Fruit fly (Drosophila melanogaster) whole organism, embryonic: ENCODE measurements around the gene Cyt-c-d.

ENCODE experiments used
- Asciz ChIP-seq: fragments of 200-800 bp; sonication (Bioruptor generic); optimal IDR thresholded peaks from 2 replicates; lab custom pipeline; 2017; ENCODE audit warnings: missing biosample characterization, mild to moderate bottlenecking, missing genetic modification characterization, missing genetic modification reagents
- Bteb2 ChIP-seq: fragments of 200-800 bp; sonication (Bioruptor generic); optimal IDR thresholded peaks from 2 replicates; lab custom pipeline; 2016; ENCODE audit warnings: missing biosample characterization, missing genetic modification characterization
- CG10543 ChIP-seq: fragments of 200-800 bp; sonication (Bioruptor generic); optimal IDR thresholded peaks from 3 replicates; lab custom pipeline; 2017; ENCODE audit warnings: missing biosample characterization, mild to moderate bottlenecking, missing genetic modification characterization, moderate library complexity
- CG12299 ChIP-seq: fragments of 200-800 bp; sonication (Bioruptor generic); optimal IDR thresholded peaks from 2 replicates; lab custom pipeline; 2018; ENCODE audit warnings: missing biosample characterization, mild to moderate bottlenecking, missing genetic modification characterization
- CG13775 ChIP-seq: fragments of 200-800 bp; sonication (Bioruptor generic); optimal IDR thresholded peaks from 3 replicates; lab custom pipeline; 2017; ENCODE audit warnings: missing biosample characterization, mild to moderate bottlenecking, missing genetic modification characterization
- CG15269 ChIP-seq: fragments of 200-800 bp; sonication (Bioruptor generic); optimal IDR thresholded peaks from 2 replicates; lab custom pipeline; 2018; ENCODE audit warnings: missing biosample characterization, mild to moderate bottlenecking, missing genetic modification characterization, moderate library complexity
- CG1602 ChIP-seq: fragments of 200-800 bp; sonication (Bioruptor generic); optimal IDR thresholded peaks from 3 replicates; lab custom pipeline; 2016; ENCODE audit warnings: missing biosample characterization, missing genetic modification characterization
- CG17385 ChIP-seq: fragments of 200-800 bp; sonication (Bioruptor generic); optimal IDR thresholded peaks from 3 replicates; lab custom pipeline; 2018; ENCODE audit warnings: missing biosample characterization, mild to moderate bottlenecking, missing genetic modification characterization
- CG34224 ChIP-seq: fragments of 200-800 bp; sonication (Bioruptor generic); IDR thresholded peaks from 3 replicates; pipeline ENCODE4 v1.3.6; 2022; ENCODE audit warnings: missing biosample characterization, missing genetic modification characterization; ENCODE audit not compliant: partially characterized antibody
- CG3995 ChIP-seq: fragments of 200-800 bp; sonication (Bioruptor generic); optimal IDR thresholded peaks from 3 replicates; lab custom pipeline; 2016; ENCODE audit warnings: missing biosample characterization, missing genetic modification characterization
- CG4328 ChIP-seq: fragments of 200-800 bp; sonication (Bioruptor generic); optimal IDR thresholded peaks from 3 replicates; lab custom pipeline; 2017; ENCODE audit warnings: missing biosample characterization, missing genetic modification reagents, missing genetic modification characterization
- CG6689 ChIP-seq: fragments of 200-800 bp; sonication (Bioruptor generic); IDR thresholded peaks from 2 replicates; pipeline ENCODE4 v1.3.6; 2022; ENCODE audit warnings: missing biosample characterization, missing genetic modification characterization
- CG9609 ChIP-seq: fragments of 200-800 bp; sonication (Bioruptor generic); optimal IDR thresholded peaks from 3 replicates; lab custom pipeline; 2016; ENCODE audit warnings: missing biosample characterization, missing genetic modification characterization
- Dbx ChIP-seq: fragments of 200-800 bp; sonication (Bioruptor generic); IDR thresholded peaks from 3 replicates; pipeline ENCODE4 v1.3.6; 2022; ENCODE audit warnings: missing biosample characterization, missing genetic modification characterization
- Drgx ChIP-seq: fragments of 200-800 bp; sonication (Bioruptor generic); IDR thresholded peaks from 2 replicates; pipeline ENCODE4 v1.3.6; 2022; ENCODE audit warnings: missing biosample characterization, missing genetic modification characterization
- E2f2 ChIP-seq: fragments of 200-800 bp; sonication (Bioruptor generic); IDR thresholded peaks from 2 replicates; pipeline ENCODE4 v1.3.6; 2022; ENCODE audit warnings: missing biosample characterization, missing genetic modification characterization
- ERR ChIP-seq: fragments of 200-800 bp; sonication (Bioruptor generic); optimal IDR thresholded peaks from 2 replicates; lab custom pipeline; 2016; ENCODE audit warnings: missing biosample characterization, missing genetic modification characterization
- Eip74EF ChIP-seq, 2 experiments: fragments of 200-800 bp in 1 of 2; fragments of >200 bp in 1 of 2; sonication (Bioruptor generic) in 1 of 2; optimal IDR thresholded peaks; 2 replicates each; lab custom pipeline; 2017 to 2019; ENCODE audit warnings: missing biosample characterization in 2 of 2, missing genetic modification characterization in 2 of 2, mild to moderate bottlenecking in 1 of 2, moderate library complexity in 1 of 2
- Elba2 ChIP-seq: fragments of 200-800 bp; sonication (Bioruptor generic); optimal IDR thresholded peaks from 3 replicates; lab custom pipeline; 2016; ENCODE audit warnings: missing biosample characterization, missing genetic modification characterization
- Hr3 ChIP-seq: fragments of 200-800 bp; sonication (Bioruptor generic); optimal IDR thresholded peaks from 3 replicates; lab custom pipeline; 2016; ENCODE audit warnings: missing biosample characterization, missing genetic modification characterization
- Mad ChIP-seq: fragments of 200-800 bp; sonication (Bioruptor generic); optimal IDR thresholded peaks from 2 replicates; lab custom pipeline; 2016; ENCODE audit warnings: missing biosample characterization, missing genetic modification characterization
- Max ChIP-seq: fragments of 200-800 bp; sonication (Bioruptor generic); optimal IDR thresholded peaks from 2 replicates; lab custom pipeline; 2016; ENCODE audit warnings: missing biosample characterization, mild to moderate bottlenecking, missing genetic modification characterization
- Neu2 ChIP-seq: fragments of 200-800 bp; sonication (Bioruptor generic); optimal IDR thresholded peaks from 3 replicates; lab custom pipeline; 2016; ENCODE audit warnings: missing biosample characterization, missing genetic modification characterization, borderline replicate concordance
- Nf-YA ChIP-seq: fragments of 200-800 bp; sonication (Bioruptor generic); IDR thresholded peaks from 2 replicates; pipeline ENCODE4 v1.3.6; 2022; ENCODE audit warnings: missing biosample characterization, missing genetic modification characterization
- Oaz ChIP-seq: fragments of 200-800 bp; sonication (Bioruptor generic); IDR thresholded peaks from 2 replicates; pipeline ENCODE4 v1.3.6; 2022; ENCODE audit warnings: missing biosample characterization, missing genetic modification characterization
- Ravus ChIP-seq: fragments of 200-800 bp; sonication (Bioruptor generic); IDR thresholded peaks from 2 replicates; pipeline ENCODE4 v1.3.6; 2022; ENCODE audit warnings: missing biosample characterization, missing genetic modification characterization
- Rfx ChIP-seq: fragments of 200-800 bp; sonication (Bioruptor generic); IDR thresholded peaks from 2 replicates; pipeline ENCODE4 v1.3.6; 2022; ENCODE audit warnings: missing biosample characterization, missing genetic modification characterization
- Side ChIP-seq: fragments of 200-800 bp; sonication (Bioruptor generic); optimal IDR thresholded peaks from 2 replicates; lab custom pipeline; 2016; ENCODE audit warnings: missing biosample characterization, missing genetic modification characterization
- Sox100B ChIP-seq: fragments of 200-800 bp; sonication (Bioruptor generic); optimal IDR thresholded peaks from 3 replicates; lab custom pipeline; 2018; ENCODE audit warnings: missing biosample characterization, mild to moderate bottlenecking, missing genetic modification characterization
- bcd ChIP-seq: fragments of 200-800 bp; sonication (Bioruptor generic); optimal IDR thresholded peaks from 2 replicates; lab custom pipeline; 2017; ENCODE audit warnings: missing biosample characterization, mild to moderate bottlenecking, missing genetic modification characterization
- cad ChIP-seq: fragments of >200 bp; optimal IDR thresholded peaks from 2 replicates; lab custom pipeline; 2017; ENCODE audit warnings: missing biosample characterization, missing genetic modification characterization
- chif ChIP-seq, 2 experiments: fragments of 200-800 bp; sonication (Bioruptor generic); optimal IDR thresholded peaks; 3 replicates each; lab custom pipeline; 2016; ENCODE audit warnings: missing biosample characterization in 2 of 2, missing genetic modification characterization in 2 of 2
- cwo ChIP-seq: fragments of 200-800 bp; sonication (Bioruptor generic); optimal IDR thresholded peaks from 3 replicates; lab custom pipeline; 2017; ENCODE audit warnings: missing biosample characterization, missing genetic modification characterization, mild to moderate bottlenecking, moderate library complexity, missing genetic modification reagents
- dimm ChIP-seq: fragments of 200-800 bp; sonication (Bioruptor generic); IDR thresholded peaks from 2 replicates; pipeline ENCODE4 v1.3.6; 2022; ENCODE audit warnings: missing biosample characterization, missing genetic modification characterization
- fd3F ChIP-seq: fragments of 200-800 bp; sonication (Bioruptor generic); optimal IDR thresholded peaks from 2 replicates; lab custom pipeline; 2018; ENCODE audit warnings: missing biosample characterization, mild to moderate bottlenecking, missing genetic modification characterization, moderate library complexity
- gsb-n ChIP-seq: fragments of 200-800 bp; sonication (Bioruptor generic); optimal IDR thresholded peaks from 3 replicates; lab custom pipeline; 2018; ENCODE audit warnings: missing biosample characterization, mild to moderate bottlenecking, missing genetic modification characterization
- kay ChIP-seq: fragments of 200-800 bp; sonication (Bioruptor generic); optimal IDR thresholded peaks from 2 replicates; lab custom pipeline; 2016; ENCODE audit warnings: missing biosample characterization, missing genetic modification characterization
- ken ChIP-seq: fragments of 200-800 bp; sonication (Bioruptor generic); IDR thresholded peaks from 3 replicates; pipeline ENCODE4 v1.3.6; 2022; ENCODE audit warnings: missing biosample characterization, missing genetic modification characterization
- lab ChIP-seq: fragments of 200-800 bp; sonication (Bioruptor generic); optimal IDR thresholded peaks from 3 replicates; lab custom pipeline; 2017; ENCODE audit warnings: missing biosample characterization, missing genetic modification characterization, mild to moderate bottlenecking, moderate library complexity, missing genetic modification reagents
- lilli ChIP-seq: fragments of 200-800 bp; sonication (Bioruptor generic); optimal IDR thresholded peaks from 3 replicates; lab custom pipeline; 2016; ENCODE audit warnings: missing biosample characterization, missing genetic modification characterization
- nmo ChIP-seq: fragments of 200-800 bp; sonication (Bioruptor generic); optimal IDR thresholded peaks from 2 replicates; lab custom pipeline; 2018; ENCODE audit warnings: missing biosample characterization, mild to moderate bottlenecking, missing genetic modification characterization, moderate library complexity
- oc ChIP-seq: fragments of 200-800 bp; sonication (Bioruptor generic); optimal IDR thresholded peaks from 2 replicates; lab custom pipeline; 2018; ENCODE audit warnings: missing biosample characterization, mild to moderate bottlenecking, missing genetic modification characterization, moderate library complexity
- pum ChIP-seq: fragments of 200-800 bp; sonication (Bioruptor generic); optimal IDR thresholded peaks from 2 replicates; lab custom pipeline; 2016; ENCODE audit warnings: missing biosample characterization, missing genetic modification characterization
- sim ChIP-seq: fragments of 200-800 bp; sonication (Bioruptor generic); IDR thresholded peaks from 2 replicates; pipeline ENCODE4 v1.3.6; 2022; ENCODE audit warnings: missing biosample characterization, missing genetic modification characterization
- sisA ChIP-seq: fragments of 200-800 bp; sonication (Bioruptor generic); IDR thresholded peaks from 2 replicates; pipeline ENCODE4 v1.3.6; 2022; ENCODE audit warnings: missing biosample characterization, missing genetic modification characterization
- slou ChIP-seq: fragments of 200-800 bp; sonication (Bioruptor generic); optimal IDR thresholded peaks from 3 replicates; lab custom pipeline; 2016; ENCODE audit warnings: missing biosample characterization, missing genetic modification characterization
- sna ChIP-seq: fragments of 200-800 bp; sonication (Bioruptor generic); IDR thresholded peaks from 2 replicates; pipeline ENCODE4 v1.3.6; 2022; ENCODE audit warnings: missing biosample characterization, missing genetic modification characterization; ENCODE audit not compliant: partially characterized antibody
- tap ChIP-seq: fragments of 200-800 bp; optimal IDR thresholded peaks from 3 replicates; lab custom pipeline; 2019; ENCODE audit warnings: missing biosample characterization, mild to moderate bottlenecking, missing genetic modification characterization, moderate library complexity
- tin ChIP-seq: fragments of 200-800 bp; sonication (Bioruptor generic); optimal IDR thresholded peaks from 3 replicates; lab custom pipeline; 2016; ENCODE audit warnings: missing biosample characterization, missing genetic modification characterization
- trem ChIP-seq: fragments of 200-800 bp; optimal IDR thresholded peaks from 3 replicates; lab custom pipeline; 2019; ENCODE audit warnings: missing biosample characterization, mild to moderate bottlenecking, missing genetic modification characterization, moderate library complexity
- vfl ChIP-seq: fragments of 200-800 bp; sonication (Bioruptor generic); optimal IDR thresholded peaks from 2 replicates; lab custom pipeline; 2016; ENCODE audit warnings: missing biosample characterization, missing genetic modification characterization

Gene Cyt-c-d

dm6 chr2L:16709693-16710092 is 6.0 kb upstream of the Cyt-c-d start (continued):
- TF ChIP-seq nmo (GFP tag; lab: Kevin White, UChicago): peak; percentile 74
- peak; percentile 55 for TF ChIP-seq kay
- no peak for TF ChIP-seq Elba2 (GFP tag; lab: Kevin White, UChicago)
- TF ChIP-seq Hr3: peak; percentile 64
- TF ChIP-seq slou (GFP tag; lab: Kevin White, UChicago): no peak
- TF ChIP-seq Sox100B (GFP tag; lab: Kevin White, UChicago): peak; percentile 3
- no peak for TF ChIP-seq Neu2 (GFP tag; lab: Kevin White, UChicago)
- peak; percentile 36 for TF ChIP-seq lilli (GFP tag; lab: Kevin White, UChicago)
- TF ChIP-seq CG17385 (GFP tag; lab: Kevin White, UChicago): peak; percentile 77
- TF ChIP-seq CG6689 (GFP tag; lab: Robert Waterston, UW): no peak
- peak; percentile 51 for TF ChIP-seq CG1602 (GFP tag; lab: Kevin White, UChicago)
- TF ChIP-seq ERR (GFP tag; lab: Kevin White, UChicago): no peak
- TF ChIP-seq CG3995: no peak
- TF ChIP-seq Max (GFP tag; lab: Kevin White, UChicago): peak; percentile 20
- peak; percentile 87 for TF ChIP-seq CG15269 (tag; lab: Kevin White, UChicago)
- TF ChIP-seq tap (tag; lab: Kevin White, UChicago): no peak
- no peak for TF ChIP-seq trem (tag; lab: Kevin White, UChicago)
- no peak for TF ChIP-seq lab
- peak; percentile 49 for TF ChIP-seq CG13775 (GFP tag; lab: Kevin White, UChicago)
- no peak for TF ChIP-seq cad
- peak; percentile 62 for TF ChIP-seq gsb-n (tag; lab: Kevin White, UChicago)
- TF ChIP-seq CG4328 (GFP tag; lab: Kevin White, UChicago): no peak
- no peak for TF ChIP-seq Mad (GFP tag; lab: Kevin White, UChicago)
- no peak for TF ChIP-seq Side (GFP tag; lab: Kevin White, UChicago)
- peak; percentile 10 for TF ChIP-seq CG12299 (tag; lab: Kevin White, UChicago)
- TF ChIP-seq Eip74EF (GFP tag; optimal IDR thresholded peaks at IDR 0.05; lab: Kevin White, UChicago): peak in 1 of 2 experiments; percentile 58
- TF ChIP-seq sna: no peak
- peak; percentile 66 for TF ChIP-seq oc (tag; lab: Kevin White, UChicago)
- TF ChIP-seq Nf-YA (GFP tag; lab: Robert Waterston, UW): peak; percentile 61; the same call in 1 of the 2 replicates
- TF ChIP-seq CG9609: no peak
- TF ChIP-seq sisA (GFP tag; lab: Robert Waterston, UW): peak; percentile 84
- TF ChIP-seq Rfx (GFP tag; lab: Robert Waterston, UW): peak; percentile 83
- no peak for TF ChIP-seq Drgx (GFP tag; lab: Robert Waterston, UW)
- peak; percentile 27 for TF ChIP-seq Bteb2 (GFP tag; lab: Kevin White, UChicago)
- peak; percentile 69; the same call in 2 of the 3 replicates for TF ChIP-seq ken (GFP tag; lab: Robert Waterston, UW)
- TF ChIP-seq pum: peak; percentile 4
- peak; percentile 60 for TF ChIP-seq Ravus (GFP tag; lab: Robert Waterston, UW)
- TF ChIP-seq dimm (GFP tag; lab: Robert Waterston, UW): no peak
- TF ChIP-seq E2f2 (GFP tag; lab: Robert Waterston, UW): peak; percentile 58; the same call in 1 of the 2 replicates
- peak in 1 of 2 experiments; percentile 28 for TF ChIP-seq chif (GFP tag; optimal IDR thresholded peaks at IDR 0.05; lab: Kevin White, UChicago)
- TF ChIP-seq vfl: no peak
- no peak for TF ChIP-seq cwo (GFP tag; lab: Kevin White, UChicago)
- TF ChIP-seq tin: peak; percentile 63
- TF ChIP-seq fd3F (GFP tag; lab: Kevin White, UChicago): peak; percentile 51
- TF ChIP-seq Asciz: no peak
- TF ChIP-seq Dbx (GFP tag; lab: Robert Waterston, UW): peak; percentile 47; the same call in 1 of the 3 replicates
- no peak for TF ChIP-seq CG34224 (GFP tag; lab: Robert Waterston, UW)
- peak; percentile 66 for TF ChIP-seq Oaz (GFP tag; lab: Robert Waterston, UW)
- TF ChIP-seq sim (GFP tag; lab: Robert Waterston, UW): peak; percentile 68; the same call in 1 of the 2 replicates
- TF ChIP-seq CG10543: peak; percentile 6
- no peak for TF ChIP-seq bcd (GFP tag; lab: Kevin White, UChicago)
